Fruit fly (Drosophila melanogaster): ENCODE results near the gene Pen.

Pen gene

DNA sequence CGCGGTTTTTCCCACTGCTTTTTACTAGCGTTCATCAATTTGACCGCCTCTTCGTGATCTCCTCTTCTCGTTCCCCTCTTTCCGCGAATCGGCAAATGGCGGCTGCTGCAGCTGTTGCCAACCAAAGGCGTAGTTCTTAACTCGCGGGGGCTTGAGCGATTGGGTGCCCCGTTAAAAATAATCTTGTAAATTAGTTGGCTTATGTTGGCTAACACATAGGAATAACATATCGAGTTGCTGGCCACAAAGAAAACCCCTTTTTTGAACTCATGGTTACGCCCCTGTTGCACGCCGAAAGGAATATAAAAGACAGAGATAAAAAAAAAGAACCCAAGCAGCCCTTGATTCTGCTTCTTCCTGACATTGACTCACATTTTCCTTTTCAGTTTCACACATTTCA, 536 bp downstream of the Pen start (continued):
- TF ChIP-seq CG2202 (tag; optimal IDR thresholded peaks at IDR 0.05) (peak; percentile 63), Fer1 (GFP tag; optimal IDR thresholded peaks at IDR 0.05) (no peak), CTCF (GFP tag; optimal IDR thresholded peaks at IDR 0.05) (no peak), Med (GFP tag) (peak; percentile 96), h (optimal IDR thresholded peaks at IDR 0.05) (no peak), Tbp (GFP tag; optimal IDR thresholded peaks at IDR 0.05) (no peak), CG6765 (GFP tag; optimal IDR thresholded peaks at IDR 0.05) (no peak), lab (GFP tag; optimal IDR thresholded peaks at IDR 0.05) (peak; percentile 60), CG17612 (GFP tag; IDR thresholded peaks at IDR 0.05) (peak; percentile 51; the same call in 1 of the 2 replicates), Opbp (GFP tag; IDR thresholded peaks at IDR 0.05; ENCODE audit: partially characterized antibody) (no peak), seq (GFP tag; IDR thresholded peaks at IDR 0.05) (0 out of 2 replicates have a peak, but pooled peaks have one; percentile 27), br (optimal IDR thresholded peaks at IDR 0.05) (no peak), CG12769 (tag; optimal IDR thresholded peaks at IDR 0.05) (peak; percentile 49), CG10321 (GFP tag; IDR thresholded peaks at IDR 0.05) (0 out of 2 replicates have a peak, but pooled peaks have one; percentile 34), mirr (GFP tag; optimal IDR thresholded peaks at IDR 0.05) (no peak), Jarid2 (GFP tag; optimal IDR thresholded peaks at IDR 0.05) (no peak), CG13296 (GFP tag; optimal IDR thresholded peaks at IDR 0.05) (no peak), schlank (tag; optimal IDR thresholded peaks at IDR 0.05) (no peak), H15 (GFP tag; IDR thresholded peaks at IDR 0.05) (peak; percentile 84), slbo (GFP tag; IDR thresholded peaks at IDR 0.05) (peak; percentile 79), CG12071 (GFP tag; optimal IDR thresholded peaks at IDR 0.05) (peak; percentile 9), grau (tag; optimal IDR thresholded peaks at IDR 0.05) (peak; percentile 51), CG3726 (GFP tag; IDR thresholded peaks at IDR 0.05) (peak; percentile 81; the same call in 2 of the 3 replicates), rib (GFP tag; IDR thresholded peaks at IDR 0.05) (no peak), CG10543 (GFP tag; optimal IDR thresholded peaks at IDR 0.05) (no peak), HmgZ (tag; optimal IDR thresholded peaks at IDR 0.05) (no peak), kni (GFP tag; optimal IDR thresholded peaks at IDR 0.05) (no peak), fu2 (GFP tag; optimal IDR thresholded peaks at IDR 0.05) (peak; percentile 41), CG8281 (tag; optimal IDR thresholded peaks at IDR 0.05) (peak; percentile 43), tgo (GFP tag; IDR thresholded peaks at IDR 0.05) (peak; percentile 78), org-1 (GFP tag; optimal IDR thresholded peaks at IDR 0.05) (peak; percentile 57), CG15073 (GFP tag; optimal IDR thresholded peaks at IDR 0.05) (peak; percentile 51), ase (GFP tag; IDR thresholded peaks at IDR 0.05) (peak; percentile 81), ttk (GFP tag; IDR thresholded peaks at IDR 0.05) (peak; percentile 86), trh (GFP tag; optimal IDR thresholded peaks at IDR 0.05) (peak; percentile 10), chm (GFP tag; IDR thresholded peaks at IDR 0.05) (peak; percentile 93), hth (optimal IDR thresholded peaks at IDR 0.05) (no peak), D19B (GFP tag; optimal IDR thresholded peaks at IDR 0.05) (no peak), HHEX (GFP tag; optimal IDR thresholded peaks at IDR 0.05) (peak; percentile 60), Sox100B (GFP tag; optimal IDR thresholded peaks at IDR 0.05) (peak; percentile 60), CG4360 (GFP tag; IDR thresholded peaks at IDR 0.05) (peak; percentile 51), CG6813 (GFP tag; optimal IDR thresholded peaks at IDR 0.05) (peak; percentile 58), CG17829 (tag; optimal IDR thresholded peaks at IDR 0.05) (peak; percentile 77), zen (tag; optimal IDR thresholded peaks at IDR 0.05) (peak; percentile 56), Adf1 (GFP tag; IDR thresholded peaks at IDR 0.05) (no peak), wdn (GFP tag; IDR thresholded peaks at IDR 0.05) (0 out of 2 replicates have a peak, but pooled peaks have one; percentile 34), Ptx1 (GFP tag; IDR thresholded peaks at IDR 0.05) (peak; percentile 87), Neu2 (GFP tag; optimal IDR thresholded peaks at IDR 0.05; ENCODE audit: borderline replicate concordance) (peak; percentile 27), CG13624 (GFP tag; optimal IDR thresholded peaks at IDR 0.05) (peak; percentile 40), sr (GFP tag; IDR thresholded peaks at IDR 0.05) (peak; percentile 77; the same call in 2 of the 3 replicates), CG34224 (GFP tag; IDR thresholded peaks at IDR 0.05; ENCODE audit: partially characterized antibody) (no peak), CG17802 (tag; optimal IDR thresholded peaks at IDR 0.05) (peak; percentile 62), ewg (GFP tag; optimal IDR thresholded peaks at IDR 0.05) (peak; percentile 50)
